In the genomic region with DNA sequence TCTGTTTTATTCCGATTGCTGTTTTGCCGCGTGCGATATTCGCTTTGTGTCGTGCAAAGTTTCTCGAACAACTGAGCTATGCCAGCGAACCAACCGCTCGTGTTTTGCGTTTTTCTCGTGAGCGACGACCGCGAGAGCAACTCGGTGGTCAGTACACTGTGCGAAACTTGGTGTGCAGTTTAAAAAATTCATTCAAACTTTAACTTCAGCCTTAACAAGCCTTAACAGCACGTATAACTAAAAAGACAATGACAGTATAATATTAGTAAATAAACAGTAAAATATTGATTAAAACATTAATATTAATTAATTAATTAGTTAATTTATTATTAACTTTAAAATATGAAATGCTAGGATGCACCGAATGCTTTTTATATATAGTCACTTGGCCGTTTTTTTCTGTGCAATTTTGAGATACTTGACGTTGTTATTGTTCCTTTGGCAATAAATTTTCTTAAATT, we compare ENCODE assay signal across 2 fruit fly cellular contexts.
TF ChIP-seq lines count a peak whose summit lies in the region.

A gene (minus strand): TSS at position 77 of the 461 bp plus-strand sequence.

TF ChIP-seq in whole organism, embryonic, 481 proteins besides CTCF, POLR2A, EP300 and RAD21 (continued from another document and continues in another):
- peak; percentile 14 for TF ChIP-seq CG13296 (GFP tag; optimal IDR thresholded peaks at IDR 0.05; lab: Kevin White, UChicago)
- TF ChIP-seq dpn (GFP tag; optimal IDR thresholded peaks at IDR 0.05; lab: Kevin White, UChicago): peak; percentile 30 to 34
- peak; percentile 3 for TF ChIP-seq org-1 (GFP tag; optimal IDR thresholded peaks at IDR 0.05; lab: Kevin White, UChicago)
- peak; percentile 50 for TF ChIP-seq Dek (tag; optimal IDR thresholded peaks at IDR 0.05; lab: Kevin White, UChicago)
- TF ChIP-seq CG11560 (tag; IDR thresholded peaks at IDR 0.05; lab: Robert Waterston, UW): 0 out of 3 replicates have a peak, but pooled peaks have one; percentile 46
- no peak for TF ChIP-seq oc (tag; optimal IDR thresholded peaks at IDR 0.05; lab: Kevin White, UChicago)
- TF ChIP-seq CG8765 (GFP tag; IDR thresholded peaks at IDR 0.05; lab: Robert Waterston, UW): peak; percentile 41; the same call in 1 of the 2 replicates
- peak; percentile 23; the same call in 1 of the 2 replicates for TF ChIP-seq esg (GFP tag; conservative IDR thresholded peaks at IDR 0.05; lab: Robert Waterston, UW)
- peak; percentile 42; the same call in 2 of the 3 replicates for TF ChIP-seq CG14050 (GFP tag; IDR thresholded peaks at IDR 0.05; lab: Robert Waterston, UW)
- TF ChIP-seq CG14014 (GFP tag; IDR thresholded peaks at IDR 0.05; lab: Robert Waterston, UW): peak; percentile 37; the same call in 1 of the 2 replicates
- TF ChIP-seq CG31224 (GFP tag; IDR thresholded peaks at IDR 0.05; lab: Robert Waterston, UW): peak; percentile 5; the same call in 1 of the 2 replicates
- TF ChIP-seq fd64A (GFP tag; optimal IDR thresholded peaks at IDR 0.05; lab: Kevin White, UChicago): no peak
- no peak for TF ChIP-seq Asciz (GFP tag; optimal IDR thresholded peaks at IDR 0.05; lab: Kevin White, UChicago)
- no peak for TF ChIP-seq Scr (GFP tag; IDR thresholded peaks at IDR 0.05; lab: Robert Waterston, UW; ENCODE audit: partially characterized antibody)
- peak; percentile 52 for TF ChIP-seq CG9932 (GFP tag; IDR thresholded peaks at IDR 0.05; lab: Robert Waterston, UW)
- TF ChIP-seq CG4328 (GFP tag; optimal IDR thresholded peaks at IDR 0.05; lab: Kevin White, UChicago): no peak
- peak; percentile 57 for TF ChIP-seq caup (GFP tag; optimal IDR thresholded peaks at IDR 0.05; lab: Kevin White, UChicago; ENCODE audit: severe bottlenecking)
- TF ChIP-seq CG14667 (GFP tag; IDR thresholded peaks at IDR 0.05; lab: Robert Waterston, UW): peak; percentile 22; the same call in 1 of the 2 replicates
- TF ChIP-seq CG8924 (tag; optimal IDR thresholded peaks at IDR 0.05; lab: Kevin White, UChicago): peak; percentile 54
- no peak for TF ChIP-seq CG3995 (GFP tag; optimal IDR thresholded peaks at IDR 0.05; lab: Kevin White, UChicago)
- peak; percentile 52 for TF ChIP-seq unpg (GFP tag; optimal IDR thresholded peaks at IDR 0.05; lab: Kevin White, UChicago)
- no peak for TF ChIP-seq Antp (GFP tag; optimal IDR thresholded peaks at IDR 0.05; lab: Kevin White, UChicago)
- no peak for TF ChIP-seq hbn (GFP tag; IDR thresholded peaks at IDR 0.05; lab: Robert Waterston, UW; ENCODE audit: partially characterized antibody)
- peak; percentile 12 for TF ChIP-seq corto (GFP tag; optimal IDR thresholded peaks at IDR 0.05; lab: Kevin White, UChicago)
- peak; percentile 4 for TF ChIP-seq sug (tag; optimal IDR thresholded peaks at IDR 0.05; lab: Kevin White, UChicago)
- TF ChIP-seq CG11723 (GFP tag; optimal IDR thresholded peaks at IDR 0.05; lab: Kevin White, UChicago): no peak
- peak; percentile 67 for TF ChIP-seq slbo (GFP tag; IDR thresholded peaks at IDR 0.05; lab: Robert Waterston, UW)
- peak; percentile 27 for TF ChIP-seq Abd-B (GFP tag; optimal IDR thresholded peaks at IDR 0.05; lab: Kevin White, UChicago)
- TF ChIP-seq CG15269 (tag; optimal IDR thresholded peaks at IDR 0.05; lab: Kevin White, UChicago): peak; percentile 58
- TF ChIP-seq CG32532 (GFP tag; IDR thresholded peaks at IDR 0.05; lab: Robert Waterston, UW): peak; percentile 56; the same call in 1 of the 2 replicates
- TF ChIP-seq CG17361 (GFP tag; IDR thresholded peaks at IDR 0.05; lab: Robert Waterston, UW): peak; percentile 80; the same call in 2 of the 3 replicates
- TF ChIP-seq CG12942 (GFP tag; optimal IDR thresholded peaks at IDR 0.05; lab: Kevin White, UChicago): no peak
- TF ChIP-seq CG34376 (GFP tag; optimal IDR thresholded peaks at IDR 0.05; lab: Kevin White, UChicago): no peak
- TF ChIP-seq cwo (GFP tag; optimal IDR thresholded peaks at IDR 0.05; lab: Kevin White, UChicago): peak; percentile 33
- TF ChIP-seq CG11504 (tag; optimal IDR thresholded peaks at IDR 0.05; lab: Kevin White, UChicago): peak; percentile 72
- no peak for TF ChIP-seq wor (GFP tag; IDR thresholded peaks at IDR 0.05; lab: Robert Waterston, UW)
- TF ChIP-seq Usf (GFP tag; optimal IDR thresholded peaks at IDR 0.05; lab: Kevin White, UChicago): peak; percentile 48
- TF ChIP-seq Fer3 (tag; optimal IDR thresholded peaks at IDR 0.05; lab: Kevin White, UChicago): peak; percentile 11
- TF ChIP-seq dysf (GFP tag; IDR thresholded peaks at IDR 0.05; lab: Robert Waterston, UW): peak; percentile 64; the same call in 2 of the 3 replicates
- TF ChIP-seq cato (GFP tag; optimal IDR thresholded peaks at IDR 0.05; lab: Kevin White, UChicago; ENCODE audit: borderline replicate concordance): no peak
- TF ChIP-seq CG12104 (GFP tag; optimal IDR thresholded peaks at IDR 0.05; lab: Kevin White, UChicago): peak; percentile 50
- TF ChIP-seq pita (GFP tag; optimal IDR thresholded peaks at IDR 0.05; lab: Kevin White, UChicago): no peak
- no peak for TF ChIP-seq bbx (GFP tag; IDR thresholded peaks at IDR 0.05; lab: Robert Waterston, UW; ENCODE audit: partially characterized antibody)
- TF ChIP-seq sisA (GFP tag; IDR thresholded peaks at IDR 0.05; lab: Robert Waterston, UW): peak; percentile 30; the same call in 1 of the 2 replicates
- TF ChIP-seq CG16815 (GFP tag; optimal IDR thresholded peaks at IDR 0.05; lab: Kevin White, UChicago): peak; percentile 6
- 0 out of 2 replicates have a peak, but pooled peaks have one; percentile 13 for TF ChIP-seq ttk (GFP tag; IDR thresholded peaks at IDR 0.05; lab: Robert Waterston, UW)
- TF ChIP-seq wek (GFP tag; optimal IDR thresholded peaks at IDR 0.05; lab: Kevin White, UChicago): no peak
- TF ChIP-seq Sox102F (GFP tag; optimal IDR thresholded peaks at IDR 0.05; lab: Kevin White, UChicago): peak; percentile 49
- TF ChIP-seq CG10267 (tag; optimal IDR thresholded peaks at IDR 0.05; lab: Kevin White, UChicago): peak; percentile 25
- peak; percentile 47; the same call in 1 of the 2 replicates for TF ChIP-seq sob (GFP tag; IDR thresholded peaks at IDR 0.05; lab: Robert Waterston, UW)
- TF ChIP-seq Vsx1 (GFP tag; optimal IDR thresholded peaks at IDR 0.05; lab: Kevin White, UChicago): no peak
- TF ChIP-seq B-H2 (GFP tag; optimal IDR thresholded peaks at IDR 0.05; lab: Kevin White, UChicago): no peak
- TF ChIP-seq CG6272 (GFP tag; IDR thresholded peaks at IDR 0.05; lab: Robert Waterston, UW): no peak
- no peak for TF ChIP-seq CG10959 (GFP tag; IDR thresholded peaks at IDR 0.05; lab: Robert Waterston, UW)
- peak; percentile 13 for TF ChIP-seq CG10654 (GFP tag; optimal IDR thresholded peaks at IDR 0.05; lab: Kevin White, UChicago)
- peak; percentile 64 for TF ChIP-seq CoRest (tag; optimal IDR thresholded peaks at IDR 0.05; lab: Kevin White, UChicago)
- no peak for TF ChIP-seq CG13624 (GFP tag; optimal IDR thresholded peaks at IDR 0.05; lab: Kevin White, UChicago)
- peak; percentile 63 for TF ChIP-seq sens (GFP tag; lab: Kevin White, UChicago)
- TF ChIP-seq CG18262 (tag; optimal IDR thresholded peaks at IDR 0.05; lab: Kevin White, UChicago): no peak
- peak; percentile 79 for TF ChIP-seq Meics (GFP tag; optimal IDR thresholded peaks at IDR 0.05; lab: Kevin White, UChicago)

TF ChIP-seq in whole organism, prepupa, 60 proteins besides CTCF, POLR2A, EP300 and RAD21 (continued from another document):
- peak; percentile 50 for TF ChIP-seq Gug (GFP tag; IDR thresholded peaks at IDR 0.05; lab: Robert Waterston, UW)
- TF ChIP-seq fkh (GFP tag; optimal IDR thresholded peaks at IDR 0.05; lab: Kevin White, UChicago): peak; percentile 44
- TF ChIP-seq Hr39 (GFP tag; optimal IDR thresholded peaks at IDR 0.05; lab: Kevin White, UChicago): peak; percentile 18
- TF ChIP-seq CG6792 (GFP tag; optimal IDR thresholded peaks at IDR 0.05; lab: Kevin White, UChicago): peak; percentile 55
- TF ChIP-seq Ets96B (tag; optimal IDR thresholded peaks at IDR 0.05; lab: Kevin White, UChicago): peak; percentile 28
- peak; percentile 62 for TF ChIP-seq topi (GFP tag; optimal IDR thresholded peaks at IDR 0.05; lab: Kevin White, UChicago)
- no peak for TF ChIP-seq CG6854 (GFP tag; optimal IDR thresholded peaks at IDR 0.05; lab: Kevin White, UChicago)
- TF ChIP-seq CG4318 (GFP tag; optimal IDR thresholded peaks at IDR 0.05; lab: Kevin White, UChicago): peak; percentile 52
- peak; percentile 63 for TF ChIP-seq CG8632 (GFP tag; optimal IDR thresholded peaks at IDR 0.05; lab: Kevin White, UChicago)
- peak; percentile 65 for TF ChIP-seq esn (GFP tag; optimal IDR thresholded peaks at IDR 0.05; lab: Kevin White, UChicago)
